Fruit fly (Drosophila melanogaster) whole organism, embryonic: ENCODE data around the gene CG34056.

Experiments used
- Abd-B ChIP-seq: fragments of 200-800 bp; sonication (Bioruptor generic); optimal IDR thresholded peaks from 2 replicates; lab custom pipeline; 2018; ENCODE audit warnings: missing biosample characterization, mild to moderate bottlenecking, missing genetic modification characterization, moderate library complexity
- Atf-2 ChIP-seq: fragments of 200-800 bp; sonication (Bioruptor generic); optimal IDR thresholded peaks from 2 replicates; lab custom pipeline; 2016; ENCODE audit warnings: missing biosample characterization, missing genetic modification characterization
- C15 ChIP-seq: fragments of 200-800 bp; sonication (Bioruptor generic); IDR thresholded peaks from 3 replicates; pipeline ENCODE4 v1.3.6; 2022; ENCODE audit warnings: missing biosample characterization, missing genetic modification characterization
- CG10366 ChIP-seq: fragments of 200-800 bp; sonication (Bioruptor generic); IDR thresholded peaks from 2 replicates; pipeline ENCODE4 v1.3.6; 2022; ENCODE audit warnings: missing biosample characterization, missing genetic modification characterization
- CG10959 ChIP-seq: fragments of 200-800 bp; sonication (Bioruptor generic); IDR thresholded peaks from 2 replicates; pipeline ENCODE4 v1.3.6; 2022; ENCODE audit warnings: missing biosample characterization, missing genetic modification characterization
- CG11093 ChIP-seq: fragments of 200-800 bp; sonication (Bioruptor generic); IDR thresholded peaks from 3 replicates; pipeline ENCODE4 v1.3.6; 2022; ENCODE audit warnings: missing biosample characterization, missing genetic modification characterization
- CG11695 ChIP-seq: fragments of 200-800 bp; sonication (Bioruptor generic); IDR thresholded peaks from 3 replicates; pipeline ENCODE4 v1.3.6; 2022; ENCODE audit warnings: missing biosample characterization, missing genetic modification characterization
- CG12391 ChIP-seq: fragments of 200-800 bp; sonication (Bioruptor generic); optimal IDR thresholded peaks from 3 replicates; lab custom pipeline; 2018; ENCODE audit warnings: missing biosample characterization, mild to moderate bottlenecking, missing genetic modification characterization, moderate library complexity
- CG14050 ChIP-seq: fragments of 200-800 bp; sonication (Bioruptor generic); IDR thresholded peaks from 3 replicates; pipeline ENCODE4 v1.3.6; 2022; ENCODE audit warnings: missing biosample characterization, missing genetic modification characterization
- CG14667 ChIP-seq: fragments of 200-800 bp; sonication (Bioruptor generic); IDR thresholded peaks from 2 replicates; pipeline ENCODE4 v1.3.6; 2022; ENCODE audit warnings: missing biosample characterization, missing genetic modification characterization
- CG18619 ChIP-seq: fragments of 200-800 bp; sonication (Bioruptor generic); optimal IDR thresholded peaks from 3 replicates; lab custom pipeline; 2017; ENCODE audit warnings: missing biosample characterization, mild to moderate bottlenecking, missing genetic modification characterization
- CG2129 ChIP-seq: fragments of 200-800 bp; sonication (Bioruptor generic); IDR thresholded peaks from 2 replicates; pipeline ENCODE4 v1.3.6; 2022; ENCODE audit warnings: missing biosample characterization, missing genetic modification characterization; ENCODE audit not compliant: partially characterized antibody
- CG30020 ChIP-seq: fragments of 200-800 bp; optimal IDR thresholded peaks from 2 replicates; lab custom pipeline; 2019; ENCODE audit warnings: missing biosample characterization, mild to moderate bottlenecking, missing genetic modification characterization, moderate library complexity
- CG3163 ChIP-seq: fragments of 200-800 bp; sonication (Bioruptor generic); optimal IDR thresholded peaks from 3 replicates; lab custom pipeline; 2016; ENCODE audit warnings: missing biosample characterization, missing genetic modification characterization
- CG32532 ChIP-seq: fragments of 200-800 bp; sonication (Bioruptor generic); IDR thresholded peaks from 2 replicates; pipeline ENCODE4 v1.3.6; 2022; ENCODE audit warnings: missing biosample characterization, missing genetic modification characterization
- CG32767 ChIP-seq: fragments of 200-800 bp; sonication (Bioruptor generic); IDR thresholded peaks from 2 replicates; pipeline ENCODE4 v1.3.6; 2022; ENCODE audit warnings: missing biosample characterization, missing genetic modification characterization
- CG34224 ChIP-seq: fragments of 200-800 bp; sonication (Bioruptor generic); IDR thresholded peaks from 3 replicates; pipeline ENCODE4 v1.3.6; 2022; ENCODE audit warnings: missing biosample characterization, missing genetic modification characterization; ENCODE audit not compliant: partially characterized antibody
- CG4404 ChIP-seq: fragments of 200-800 bp; sonication (Bioruptor generic); IDR thresholded peaks from 2 replicates; pipeline ENCODE4 v1.3.6; 2022; ENCODE audit warnings: missing biosample characterization, missing genetic modification characterization
- CG4617 ChIP-seq: fragments of 200-800 bp; sonication (Bioruptor generic); optimal IDR thresholded peaks from 3 replicates; lab custom pipeline; 2016; ENCODE audit warnings: missing biosample characterization, missing genetic modification characterization, borderline replicate concordance
- CG6791 ChIP-seq: fragments of 200-800 bp; sonication (Bioruptor generic); IDR thresholded peaks from 3 replicates; pipeline ENCODE4 v1.3.6; 2022; ENCODE audit warnings: missing biosample characterization, missing genetic modification characterization; ENCODE audit not compliant: partially characterized antibody
- CG9817 ChIP-seq: fragments of 200-800 bp; sonication (Bioruptor generic); optimal IDR thresholded peaks from 2 replicates; lab custom pipeline; 2018; ENCODE audit warnings: missing biosample characterization, mild to moderate bottlenecking, missing genetic modification characterization, moderate library complexity
- Chrac-16 ChIP-seq: fragments of 200-800 bp; sonication (Bioruptor generic); optimal IDR thresholded peaks from 3 replicates; lab custom pipeline; 2016; ENCODE audit warnings: missing biosample characterization, missing genetic modification characterization
- D ChIP-seq, 2 experiments: fragments of 200-800 bp in 1 of 2; fragments of >200 bp in 1 of 2; sonication (Bioruptor generic) in 1 of 2; optimal IDR thresholded peaks; 2 replicates in 1 of 2; 3 replicates in 1 of 2; lab custom pipeline; 2017; ENCODE audit warnings: mild to moderate bottlenecking in 1 of 2, missing biosample characterization in 1 of 2, missing genetic modification characterization in 1 of 2, missing genetic modification reagents in 1 of 2
- Doc3 ChIP-seq: fragments of 200-800 bp; sonication (Bioruptor generic); IDR thresholded peaks from 3 replicates; pipeline ENCODE4 v1.3.6; 2022; ENCODE audit warnings: missing biosample characterization, missing genetic modification characterization; ENCODE audit not compliant: partially characterized antibody
- HLHmδ ChIP-seq: fragments of 200-800 bp; sonication (Bioruptor generic); optimal IDR thresholded peaks from 2 replicates; lab custom pipeline; 2018; ENCODE audit warnings: missing biosample characterization, mild to moderate bottlenecking, missing genetic modification characterization, moderate library complexity
- Kr ChIP-seq: fragments of 200-800 bp; sonication (Bioruptor generic); optimal IDR thresholded peaks from 2 replicates; lab custom pipeline; 2017; ENCODE audit warnings: missing biosample characterization, mild to moderate bottlenecking, missing genetic modification characterization
- Mrtf ChIP-seq: fragments of 200-800 bp; sonication (Bioruptor generic); IDR thresholded peaks from 3 replicates; pipeline ENCODE4 v1.3.6; 2022; ENCODE audit warnings: missing biosample characterization, missing genetic modification characterization
- NfI ChIP-seq: fragments of 200-800 bp; sonication (Bioruptor generic); optimal IDR thresholded peaks from 3 replicates; lab custom pipeline; 2018; ENCODE audit warnings: missing biosample characterization, mild to moderate bottlenecking, missing genetic modification characterization, moderate library complexity
- Ptx1 ChIP-seq: fragments of 200-800 bp; sonication (Bioruptor generic); IDR thresholded peaks from 2 replicates; pipeline ENCODE4 v1.3.6; 2022; ENCODE audit warnings: missing biosample characterization, missing genetic modification characterization
- TFAM ChIP-seq: fragments of 200-800 bp; sonication (Bioruptor generic); optimal IDR thresholded peaks from 2 replicates; lab custom pipeline; 2017; ENCODE audit warnings: missing biosample characterization, missing genetic modification characterization, inconsistent platforms
- Taf1 ChIP-seq: fragments of 200-800 bp; sonication (Bioruptor generic); IDR thresholded peaks from 2 replicates; pipeline ENCODE4 v1.3.6; 2022; ENCODE audit warnings: missing biosample characterization, missing genetic modification characterization
- Xrp1 ChIP-seq: fragments of 200-800 bp; sonication (Bioruptor generic); IDR thresholded peaks from 2 replicates; pipeline ENCODE4 v1.3.6; 2022; ENCODE audit warnings: missing biosample characterization, missing genetic modification characterization
- da ChIP-seq: fragments of 200-800 bp; sonication (Bioruptor generic); optimal IDR thresholded peaks from 2 replicates; lab custom pipeline; 2016; ENCODE audit warnings: missing biosample characterization, missing genetic modification characterization
- fd64A ChIP-seq: fragments of 200-800 bp; sonication (Bioruptor generic); optimal IDR thresholded peaks from 3 replicates; lab custom pipeline; 2018; ENCODE audit warnings: missing biosample characterization, mild to moderate bottlenecking, missing genetic modification characterization
- gem ChIP-seq: fragments of 200-800 bp; sonication (Bioruptor generic); optimal IDR thresholded peaks from 2 replicates; lab custom pipeline; 2019; ENCODE audit warnings: missing biosample characterization, mild to moderate bottlenecking, missing genetic modification characterization, moderate library complexity
- gro ChIP-seq: fragments of 200-800 bp; sonication (Bioruptor generic); optimal IDR thresholded peaks from 2 replicates; lab custom pipeline; 2016; ENCODE audit warnings: missing biosample characterization, missing genetic modification characterization
- ind ChIP-seq: fragments of 200-800 bp; sonication (Bioruptor generic); optimal IDR thresholded peaks from 3 replicates; lab custom pipeline; 2016; ENCODE audit warnings: missing biosample characterization, missing genetic modification characterization
- insv ChIP-seq, 2 experiments: fragments of 200-800 bp; sonication (Bioruptor generic); optimal IDR thresholded peaks; 3 replicates each; lab custom pipeline; 2016 to 2018; ENCODE audit warnings: missing biosample characterization in 2 of 2, missing genetic modification characterization in 2 of 2
- lilli ChIP-seq: fragments of 200-800 bp; sonication (Bioruptor generic); optimal IDR thresholded peaks from 3 replicates; lab custom pipeline; 2016; ENCODE audit warnings: missing biosample characterization, missing genetic modification characterization
- lmd ChIP-seq: fragments of 200-800 bp; sonication (Bioruptor generic); IDR thresholded peaks from 2 replicates; pipeline ENCODE4 v1.3.6; 2022; ENCODE audit warnings: missing biosample characterization, missing genetic modification characterization
- lola ChIP-seq, 3 experiments: fragments of >200 bp in 2 of 3; fragments of 200-800 bp in 1 of 3; sonication (Bioruptor generic) in 1 of 3; optimal IDR thresholded peaks; 2 replicates each; lab custom pipeline; 2017 to 2019; ENCODE audit warnings: missing biosample characterization in 3 of 3, missing genetic modification characterization in 3 of 3, mild to moderate bottlenecking in 1 of 3, moderate library complexity in 1 of 3
- nmo ChIP-seq: fragments of 200-800 bp; sonication (Bioruptor generic); optimal IDR thresholded peaks from 2 replicates; lab custom pipeline; 2018; ENCODE audit warnings: missing biosample characterization, mild to moderate bottlenecking, missing genetic modification characterization, moderate library complexity
- onecut ChIP-seq: fragments of 200-800 bp; sonication (Bioruptor generic); IDR thresholded peaks from 2 replicates; pipeline ENCODE4 v1.3.6; 2022; ENCODE audit warnings: missing biosample characterization, missing genetic modification characterization
- peb ChIP-seq: fragments of 200-800 bp; sonication (Bioruptor generic); IDR thresholded peaks from 2 replicates; pipeline ENCODE4 v1.3.6; 2022; ENCODE audit warnings: missing biosample characterization, missing genetic modification characterization
- salm ChIP-seq: fragments of 200-800 bp; sonication (Bioruptor generic); optimal IDR thresholded peaks from 2 replicates; lab custom pipeline; 2018; ENCODE audit warnings: missing biosample characterization, mild to moderate bottlenecking, missing genetic modification characterization
- ssp ChIP-seq: fragments of 200-800 bp; sonication (Bioruptor generic); IDR thresholded peaks from 2 replicates; pipeline ENCODE4 v1.3.6; 2022; ENCODE audit warnings: missing biosample characterization, missing genetic modification characterization
- tin ChIP-seq: fragments of 200-800 bp; sonication (Bioruptor generic); optimal IDR thresholded peaks from 3 replicates; lab custom pipeline; 2016; ENCODE audit warnings: missing biosample characterization, missing genetic modification characterization
- ttk ChIP-seq: fragments of 200-800 bp; sonication (Bioruptor generic); IDR thresholded peaks from 2 replicates; pipeline ENCODE4 v2.1.2; 2022; ENCODE audit warnings: missing biosample characterization, missing genetic modification characterization
- vnd ChIP-seq: fragments of 200-800 bp; sonication (Bioruptor generic); IDR thresholded peaks from 3 replicates; pipeline ENCODE4 v1.3.6; 2022; ENCODE audit warnings: missing biosample characterization, missing genetic modification characterization; ENCODE audit not compliant: partially characterized antibody

CG34056 gene

DNA sequence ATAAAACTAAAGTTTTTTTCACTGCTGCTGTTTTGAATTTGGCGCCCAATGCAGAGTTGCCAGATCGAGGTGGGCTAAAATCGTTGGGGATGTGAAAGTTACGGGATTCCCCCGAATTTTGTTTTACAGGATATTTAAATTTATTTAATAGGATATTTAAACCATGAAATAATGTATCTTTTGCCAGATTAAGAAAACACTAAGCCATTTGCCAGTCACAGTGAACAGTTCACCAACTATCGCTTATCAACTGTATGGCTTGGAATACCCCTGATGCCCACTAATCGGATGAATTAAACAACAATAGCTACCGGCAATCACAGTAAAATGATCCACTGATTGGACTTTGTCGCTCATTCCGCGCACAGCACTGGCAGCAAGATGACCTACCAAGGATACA, 44.7 kb upstream of the CG34056 start, which contains the start of gene Dci (continued):
- peak; percentile 80 for TF ChIP-seq Ptx1 (GFP tag; lab: Robert Waterston, UW)
- TF ChIP-seq tin (GFP tag; lab: Kevin White, UChicago), result peak; percentile 56
- TF ChIP-seq ssp (GFP tag; lab: Robert Waterston, UW), result peak; percentile 59
- peak; percentile 62; the same call in 1 of the 2 replicates for TF ChIP-seq CG32767 (GFP tag; lab: Robert Waterston, UW)
- peak; percentile 74 for TF ChIP-seq nmo (GFP tag; lab: Kevin White, UChicago)
- TF ChIP-seq insv (GFP tag; optimal IDR thresholded peaks at IDR 0.05; lab: Kevin White, UChicago), result peak in 1 of 2 experiments; percentile 64
- peak; percentile 43; the same call in 1 of the 3 replicates for TF ChIP-seq C15 (GFP tag; lab: Robert Waterston, UW)
- TF ChIP-seq ind (GFP tag; lab: Kevin White, UChicago), result peak; percentile 80
- peak; percentile 77 for TF ChIP-seq CG4617 (GFP tag; lab: Kevin White, UChicago)
- peak; percentile 66 for TF ChIP-seq CG6791 (GFP tag; lab: Robert Waterston, UW)
- TF ChIP-seq NfI (GFP tag; lab: Kevin White, UChicago), result peak; percentile 56
- TF ChIP-seq TFAM (GFP tag; lab: Kevin White, UChicago), result no peak
- TF ChIP-seq Mrtf, result 0 out of 3 replicates have a peak, but pooled peaks have one; percentile 38
- peak; percentile 46; the same call in 1 of the 2 replicates for TF ChIP-seq lmd (GFP tag; lab: Robert Waterston, UW)
- TF ChIP-seq CG2129 (GFP tag; lab: Robert Waterston, UW), result peak; percentile 82
- peak; percentile 20 for TF ChIP-seq da (GFP tag; lab: Kevin White, UChicago)
- TF ChIP-seq CG9817, result peak; percentile 72
- no peak for TF ChIP-seq salm (tag; lab: Kevin White, UChicago)
- peak; percentile 39 for TF ChIP-seq Atf-2 (GFP tag; lab: Kevin White, UChicago)
- TF ChIP-seq fd64A, result no peak
- TF ChIP-seq HLHmδ (GFP tag; lab: Kevin White, UChicago), result no peak
- peak; percentile 9; the same call in 1 of the 2 replicates for TF ChIP-seq onecut (GFP tag; lab: Robert Waterston, UW)
- TF ChIP-seq ttk (GFP tag; lab: Robert Waterston, UW), result peak; percentile 65
- peak; percentile 82 for TF ChIP-seq gem (tag; lab: Kevin White, UChicago)
- 0 out of 2 replicates have a peak, but pooled peaks have one; percentile 34 for TF ChIP-seq peb
- no peak for TF ChIP-seq gro (GFP tag; lab: Kevin White, UChicago)
- TF ChIP-seq CG11093 (GFP tag; lab: Robert Waterston, UW), result peak; percentile 69; the same call in 2 of the 3 replicates
- no peak for TF ChIP-seq CG30020 (tag; lab: Kevin White, UChicago)
- TF ChIP-seq vnd, result peak; percentile 74
- peak; percentile 83 for TF ChIP-seq CG12391 (tag; lab: Kevin White, UChicago)
- peak; percentile 50; the same call in 1 of the 2 replicates for TF ChIP-seq Taf1 (GFP tag; lab: Robert Waterston, UW)
- TF ChIP-seq CG3163 (GFP tag; lab: Kevin White, UChicago), result peak; percentile 1
- TF ChIP-seq lilli (GFP tag; lab: Kevin White, UChicago), result peak; percentile 77
- peak; percentile 89 for TF ChIP-seq CG34224 (GFP tag; lab: Robert Waterston, UW)
- peak; percentile 28 for TF ChIP-seq CG18619
- no peak for TF ChIP-seq Kr
- TF ChIP-seq CG14667, result peak; percentile 55
- peak; percentile 81 for TF ChIP-seq Chrac-16 (GFP tag; lab: Kevin White, UChicago)
- TF ChIP-seq CG32532 (GFP tag; lab: Robert Waterston, UW), result peak; percentile 81
- no peak for TF ChIP-seq CG4404 (GFP tag; lab: Robert Waterston, UW)
- peak; percentile 86 for TF ChIP-seq Abd-B (GFP tag; lab: Kevin White, UChicago)
- peak; percentile 82 for TF ChIP-seq CG10366
- TF ChIP-seq Xrp1 (GFP tag; lab: Robert Waterston, UW), result peak; percentile 78
- peak; percentile 53; the same call in 2 of the 3 replicates for TF ChIP-seq CG14050 (GFP tag; lab: Robert Waterston, UW)
- peak; percentile 9; the same call in 1 of the 3 replicates for TF ChIP-seq CG11695 (GFP tag; lab: Robert Waterston, UW)
- peak in 1 of 3 experiments; percentile 64 for TF ChIP-seq lola (GFP tag; optimal IDR thresholded peaks at IDR 0.05; lab: Kevin White, UChicago)
- TF ChIP-seq D (optimal IDR thresholded peaks at IDR 0.05; lab: Kevin White, UChicago), result no peak
- peak; percentile 60 for TF ChIP-seq D (GFP tag; optimal IDR thresholded peaks at IDR 0.05; lab: Kevin White, UChicago)
- peak; percentile 92 for TF ChIP-seq Doc3 (GFP tag; lab: Robert Waterston, UW)
- peak; percentile 47; the same call in 1 of the 2 replicates for TF ChIP-seq CG10959 (GFP tag; lab: Robert Waterston, UW)
